Worm (Caenorhabditis elegans) whole organism, L2 larva: ENCODE data around the gene glna-1.

ENCODE experiments used
- C34F6.9 ChIP-seq: fragments of 150-350 bp; optimal IDR thresholded peaks from 2 replicates; lab custom pipeline; 2014; ENCODE audit warnings: missing biosample characterization, missing genetic modification characterization
- F13H6.1 ChIP-seq: sonication (generic microtip); optimal IDR thresholded peaks from 2 replicates; lab custom pipeline; 2016; ENCODE audit warnings: missing genetic modification characterization, missing compliant biosample characterization
- Y55F3AM.14 ChIP-seq: fragments of 200-800 bp; sonication (Bioruptor generic); optimal IDR thresholded peaks from 2 replicates; lab custom pipeline; 2018; ENCODE audit warnings: mild to moderate bottlenecking, missing genetic modification characterization, missing compliant biosample characterization
- ZK546.5 ChIP-seq: sonication (generic microtip); optimal IDR thresholded peaks from 2 replicates; lab custom pipeline; 2017; ENCODE audit warnings: missing biosample characterization, missing genetic modification characterization
- aly-2 ChIP-seq: fragments of 150-350 bp; optimal IDR thresholded peaks from 2 replicates; lab custom pipeline; 2014; ENCODE audit warnings: missing biosample characterization, missing genetic modification characterization
- ama-1 ChIP-seq: fragments of 150-350 bp; optimal IDR thresholded peaks from 2 replicates; lab custom pipeline; 2018; ENCODE audit warnings: inconsistent platforms
- blmp-1 ChIP-seq: sonication (generic microtip); optimal IDR thresholded peaks from 2 replicates; lab custom pipeline; 2017; ENCODE audit warnings: missing genetic modification characterization, mild to moderate bottlenecking, missing compliant biosample characterization, antibody characterized with exemption, moderate library complexity; ENCODE audit not compliant: insufficient read depth
- ceh-16 ChIP-seq: fragments of 150-350 bp; optimal IDR thresholded peaks from 2 replicates; lab custom pipeline; 2014; ENCODE audit warnings: missing biosample characterization, missing genetic modification characterization
- elt-1 ChIP-seq: fragments of 150-350 bp; optimal IDR thresholded peaks from 2 replicates; lab custom pipeline; 2014; ENCODE audit warnings: missing biosample characterization, missing genetic modification characterization
- elt-3 ChIP-seq: sonication (generic microtip); optimal IDR thresholded peaks from 2 replicates; lab custom pipeline; 2017; ENCODE audit warnings: missing biosample characterization, missing genetic modification characterization
- gmeb-1 ChIP-seq: fragments of 150-350 bp; optimal IDR thresholded peaks from 2 replicates; lab custom pipeline; 2014; ENCODE audit warnings: missing biosample characterization, missing genetic modification characterization
- lin-11 ChIP-seq: fragments of 150-350 bp; sonication (generic microtip); optimal IDR thresholded peaks from 2 replicates; lab custom pipeline; 2014; ENCODE audit warnings: missing biosample characterization, missing genetic modification characterization, inconsistent platforms, mixed read lengths
- lin-13 ChIP-seq: fragments of 150-350 bp; optimal IDR thresholded peaks from 2 replicates; lab custom pipeline; 2014; ENCODE audit warnings: missing biosample characterization, missing genetic modification reagents, missing genetic modification characterization
- lin-39 ChIP-seq: fragments of 150-350 bp; optimal IDR thresholded peaks from 2 replicates; lab custom pipeline; 2014; ENCODE audit warnings: missing biosample characterization, missing genetic modification reagents, missing genetic modification characterization
- lsy-2 ChIP-seq, 2 experiments: fragments of 150-350 bp in 1 of 2; sonication (generic microtip) in 1 of 2; optimal IDR thresholded peaks; 2 replicates each; lab custom pipeline; 2014 to 2017; ENCODE audit warnings: missing biosample characterization in 2 of 2, missing genetic modification characterization in 2 of 2
- mab-5 ChIP-seq: fragments of 150-350 bp; optimal IDR thresholded peaks from 2 replicates; lab custom pipeline; 2014; ENCODE audit warnings: missing biosample characterization, missing genetic modification characterization
- mbf-1 ChIP-seq: sonication (generic microtip); optimal IDR thresholded peaks from 2 replicates; lab custom pipeline; 2017; ENCODE audit warnings: missing biosample characterization, missing genetic modification characterization
- nhr-10 ChIP-seq: sonication (generic microtip); optimal IDR thresholded peaks from 2 replicates; lab custom pipeline; 2017; ENCODE audit warnings: missing biosample characterization, missing genetic modification characterization
- nhr-11 ChIP-seq: fragments of 150-350 bp; optimal IDR thresholded peaks from 2 replicates; lab custom pipeline; 2014; ENCODE audit warnings: missing biosample characterization, missing genetic modification characterization
- nhr-12 ChIP-seq: fragments of 150-350 bp; optimal IDR thresholded peaks from 2 replicates; lab custom pipeline; 2014; ENCODE audit warnings: missing biosample characterization, missing genetic modification characterization
- nhr-129 ChIP-seq: fragments of 150-350 bp; optimal IDR thresholded peaks from 2 replicates; lab custom pipeline; 2014; ENCODE audit warnings: missing biosample characterization, missing genetic modification characterization
- nhr-23 ChIP-seq: fragments of 150-350 bp; optimal IDR thresholded peaks from 2 replicates; lab custom pipeline; 2014; ENCODE audit warnings: missing biosample characterization, missing genetic modification reagents, missing genetic modification characterization
- nhr-25 ChIP-seq: fragments of 150-350 bp; sonication (generic microtip); optimal IDR thresholded peaks from 3 replicates; lab custom pipeline; 2014; ENCODE audit warnings: missing biosample characterization, missing genetic modification characterization
- nhr-77 ChIP-seq: fragments of 150-350 bp; optimal IDR thresholded peaks from 2 replicates; lab custom pipeline; 2014; ENCODE audit warnings: missing biosample characterization, missing genetic modification characterization
- peb-1 ChIP-seq: fragments of 150-350 bp; optimal IDR thresholded peaks from 2 replicates; lab custom pipeline; 2014; ENCODE audit warnings: missing biosample characterization, missing genetic modification characterization
- sem-4 ChIP-seq: fragments of 150-350 bp; optimal IDR thresholded peaks from 2 replicates; lab custom pipeline; 2014; ENCODE audit warnings: missing biosample characterization, missing genetic modification reagents, missing genetic modification characterization
- sma-3 ChIP-seq: sonication (generic microtip); optimal IDR thresholded peaks from 2 replicates; lab custom pipeline; 2016; ENCODE audit warnings: missing genetic modification reagents, missing genetic modification characterization, missing compliant biosample characterization
- snpc-4 ChIP-seq: fragments of 150-350 bp; optimal IDR thresholded peaks from 2 replicates; lab custom pipeline; 2014; ENCODE audit warnings: missing biosample characterization, missing genetic modification characterization
- unc-39 ChIP-seq: fragments of 150-350 bp; optimal IDR thresholded peaks from 2 replicates; lab custom pipeline; 2014; ENCODE audit warnings: missing biosample characterization, missing genetic modification characterization
- unc-62 ChIP-seq: fragments of 150-350 bp; optimal IDR thresholded peaks from 2 replicates; lab custom pipeline; 2014; ENCODE audit warnings: missing biosample characterization, missing genetic modification reagents, missing genetic modification characterization
- zag-1 ChIP-seq: fragments of 150-350 bp; optimal IDR thresholded peaks from 2 replicates; lab custom pipeline; 2014; ENCODE audit warnings: missing biosample characterization, missing genetic modification characterization
- ztf-1 ChIP-seq: fragments of 200-800 bp; sonication (Bioruptor generic); conservative IDR thresholded peaks from 2 replicates; pipeline ENCODE4 v1.3.6; 2022; ENCODE audit warnings: missing genetic modification characterization, missing compliant biosample characterization
- ztf-11 ChIP-seq: sonication (generic microtip); optimal IDR thresholded peaks from 2 replicates; lab custom pipeline; 2017; ENCODE audit warnings: missing biosample characterization, missing genetic modification characterization
- ztf-4 ChIP-seq: fragments of 150-350 bp; optimal IDR thresholded peaks from 2 replicates; lab custom pipeline; 2014; ENCODE audit warnings: missing biosample characterization, missing genetic modification characterization

Gene glna-1

DNA sequence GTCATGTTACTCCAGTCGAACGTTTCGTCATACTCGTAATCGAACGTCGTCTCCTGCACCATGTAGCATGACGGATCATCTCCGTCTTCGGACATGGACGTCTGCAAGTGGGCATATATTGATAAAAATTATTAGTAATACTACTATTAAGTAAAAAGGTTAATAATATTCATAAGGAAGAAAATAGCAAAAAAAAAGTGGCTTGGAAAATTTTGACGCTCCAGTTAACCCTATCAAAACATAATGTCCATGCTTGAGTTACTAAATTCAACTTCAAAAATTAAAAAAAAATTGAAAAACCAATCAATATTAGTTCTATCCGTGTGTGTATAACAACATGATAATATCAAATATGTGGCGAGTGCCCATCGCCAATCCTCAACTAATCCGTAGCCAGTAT is 5.8 kb upstream of the glna-1 start, which contains the start of gene npr-34:
npr-34 (minus strand) TSS at position 101 of the 400 bp plus-strand sequence.
- TF ChIP-seq nhr-25 (tag; lab: Kevin White, UChicago): no peak
- TF ChIP-seq nhr-23 (tag; lab: Kevin White, UChicago): no peak
- TF ChIP-seq ZK546.5 (tag; lab: Kevin White, UChicago): no peak
- TF ChIP-seq ztf-4 (tag; lab: Kevin White, UChicago): no peak
- TF ChIP-seq unc-39 (tag; lab: Kevin White, UChicago): no peak
- no peak for TF ChIP-seq nhr-129 (tag; lab: Kevin White, UChicago)
- no peak for TF ChIP-seq lin-39 (tag; lab: Kevin White, UChicago)
- no peak for TF ChIP-seq peb-1 (tag; lab: Kevin White, UChicago)
- no peak for TF ChIP-seq zag-1
- TF ChIP-seq Y55F3AM.14 (GFP tag; lab: Kevin White, UChicago): no peak
- TF ChIP-seq, all 48 proteins: peak for 0

DNA sequence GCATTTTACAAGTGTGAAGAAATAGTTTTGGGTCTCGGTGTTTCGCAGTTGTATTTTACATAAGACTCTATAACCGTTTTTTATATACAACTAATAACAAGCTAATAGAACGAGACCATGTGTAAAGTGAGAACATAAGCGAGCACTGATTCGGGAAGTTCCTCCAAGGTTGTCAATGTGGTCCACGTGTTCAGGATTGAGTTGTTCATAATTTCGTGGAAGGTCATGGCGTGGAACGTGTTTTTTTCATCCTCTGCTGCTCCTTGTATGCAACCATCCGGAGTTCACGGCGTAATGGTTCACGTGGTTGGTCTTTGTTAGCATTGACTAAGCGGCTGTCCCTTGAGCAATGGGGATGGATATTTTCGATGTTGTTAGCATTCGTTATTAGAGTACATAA is 5.2 kb downstream of the glna-1 start:
- no peak for TF ChIP-seq elt-1 (tag; lab: Kevin White, UChicago)
- no peak for TF ChIP-seq sma-3 (GFP tag; lab: Kevin White, UChicago)
- TF ChIP-seq sem-4: no peak
- no peak for TF ChIP-seq unc-62 (GFP tag; lab: Kevin White, UChicago)
- no peak for TF ChIP-seq nhr-11 (tag; lab: Kevin White, UChicago)
- no peak for TF ChIP-seq blmp-1 (tag; lab: Kevin White, UChicago)
- TF ChIP-seq aly-2 (tag; lab: Kevin White, UChicago): no peak
- TF ChIP-seq C34F6.9 (tag; lab: Kevin White, UChicago): no peak
- no peak for TF ChIP-seq mab-5 (tag; lab: Kevin White, UChicago)
- no peak for TF ChIP-seq ztf-1 (GFP tag; lab: Robert Waterston, UW)
- TF ChIP-seq lsy-2 (tag; optimal IDR thresholded peaks at IDR 0.05; lab: Kevin White, UChicago): no peak
- no peak for TF ChIP-seq nhr-10 (tag; lab: Kevin White, UChicago)
- no peak for TF ChIP-seq F13H6.1 (tag; lab: Kevin White, UChicago)
- TF ChIP-seq unc-39 (tag; lab: Kevin White, UChicago): no peak
- no peak for TF ChIP-seq ama-1 (lab: Kevin White, UChicago)
- no peak for TF ChIP-seq zag-1
- TF ChIP-seq snpc-4 (tag; lab: Kevin White, UChicago): no peak
- no peak for TF ChIP-seq Y55F3AM.14 (GFP tag; lab: Kevin White, UChicago)
- TF ChIP-seq, all 48 proteins: peak for 0

DNA sequence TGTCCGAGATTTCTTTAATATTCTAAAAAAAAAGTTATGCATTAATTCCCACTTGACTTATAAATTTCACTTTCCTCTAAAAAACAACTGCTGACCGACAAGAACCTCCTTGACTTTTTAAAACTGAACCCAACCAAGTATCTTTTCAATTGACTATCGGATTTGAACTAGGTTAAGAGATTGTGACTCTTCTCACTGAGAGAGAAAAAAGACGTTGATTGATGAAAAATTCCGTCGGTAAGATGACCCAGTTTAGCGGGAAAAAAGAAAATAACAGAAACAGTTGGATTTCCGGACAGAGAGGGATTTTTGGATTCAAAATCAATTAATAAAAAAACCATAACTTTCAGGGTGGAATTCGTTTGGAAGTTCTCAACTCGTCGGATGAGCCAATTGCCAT is 26.8 kb downstream of the glna-1 start:
- no peak for TF ChIP-seq mbf-1 (tag; lab: Kevin White, UChicago)
- no peak for TF ChIP-seq ztf-11
- no peak for TF ChIP-seq lin-11 (tag; lab: Kevin White, UChicago)
- TF ChIP-seq blmp-1 (tag; lab: Kevin White, UChicago): no peak
- TF ChIP-seq elt-3 (tag; lab: Kevin White, UChicago): no peak
- no peak for TF ChIP-seq sem-4
- no peak for TF ChIP-seq aly-2 (tag; lab: Kevin White, UChicago)

DNA sequence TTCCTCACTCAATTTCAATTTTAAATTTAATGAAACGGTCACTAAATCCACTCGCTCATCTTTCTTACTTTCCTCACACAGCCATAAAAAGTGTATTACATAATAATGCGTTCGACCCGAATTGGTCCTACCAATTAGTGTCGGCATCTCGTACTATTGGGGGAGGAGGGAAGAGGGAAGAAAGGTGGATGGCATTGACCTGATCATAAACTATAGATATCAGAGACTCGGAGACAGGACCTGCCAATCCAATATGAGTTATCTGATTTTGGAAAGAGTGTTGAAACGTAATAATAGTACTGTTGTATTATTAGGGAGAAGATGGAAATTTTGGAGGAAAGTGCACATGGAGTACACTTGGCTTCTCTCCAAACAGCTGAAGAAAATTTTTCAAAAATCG is 27.4 kb downstream of the glna-1 start:
- TF ChIP-seq mab-5 (tag; lab: Kevin White, UChicago) (no peak), ceh-16 (tag; lab: Kevin White, UChicago) (peak; percentile 15), elt-1 (tag; lab: Kevin White, UChicago) (no peak)

DNA sequence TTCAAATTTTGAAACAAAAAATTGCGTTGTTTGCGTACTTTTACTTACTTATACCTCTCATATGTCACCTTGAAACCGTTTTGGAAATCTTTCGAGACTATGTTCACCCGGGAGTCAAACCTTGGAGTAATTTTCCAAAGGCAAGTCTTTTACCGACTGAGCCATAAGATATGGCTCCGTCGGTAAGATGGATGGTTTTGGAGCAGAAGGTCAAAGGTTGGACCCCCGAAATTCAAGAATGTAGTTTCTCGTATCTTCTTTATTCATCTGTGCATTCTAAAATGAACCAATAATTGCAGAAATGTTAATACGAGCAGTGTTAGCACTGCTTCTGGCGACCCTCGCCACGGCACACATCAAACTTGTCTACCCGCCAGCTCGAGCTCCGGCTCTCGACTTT is 28.1 kb downstream of the glna-1 start, which contains the start of gene C09F9.2:
C09F9.2 (plus strand) TSS at position 301 of the 400 bp plus-strand sequence.
- no peak for TF ChIP-seq nhr-23 (tag; lab: Kevin White, UChicago)
- TF ChIP-seq nhr-77 (tag; lab: Kevin White, UChicago): no peak
- TF ChIP-seq nhr-25 (tag; lab: Kevin White, UChicago): no peak
- TF ChIP-seq nhr-11 (tag; lab: Kevin White, UChicago): no peak
- TF ChIP-seq mbf-1 (tag; lab: Kevin White, UChicago): no peak
- TF ChIP-seq lin-13 (GFP tag; lab: Kevin White, UChicago): no peak
- TF ChIP-seq nhr-12 (tag; lab: Kevin White, UChicago): no peak
- TF ChIP-seq sma-3 (GFP tag; lab: Kevin White, UChicago): no peak
- no peak for TF ChIP-seq F13H6.1 (tag; lab: Kevin White, UChicago)
- no peak for TF ChIP-seq C34F6.9 (tag; lab: Kevin White, UChicago)
- no peak for TF ChIP-seq zag-1
- no peak for TF ChIP-seq nhr-10 (tag; lab: Kevin White, UChicago)
- no peak for TF ChIP-seq ztf-1 (GFP tag; lab: Robert Waterston, UW)
- TF ChIP-seq gmeb-1 (tag; lab: Kevin White, UChicago): no peak
